Fruit fly (Drosophila melanogaster) whole organism, embryonic: ENCODE data around the gene CG42716.

Experiments used
- Antp ChIP-seq: fragments of 200-800 bp; sonication (Bioruptor generic); optimal IDR thresholded peaks from 3 replicates; lab custom pipeline; 2016; ENCODE audit warnings: missing biosample characterization, missing genetic modification characterization
- CG10959 ChIP-seq: fragments of 200-800 bp; sonication (Bioruptor generic); IDR thresholded peaks from 2 replicates; pipeline ENCODE4 v1.3.6; 2022; ENCODE audit warnings: missing biosample characterization, missing genetic modification characterization
- CG12071 ChIP-seq: fragments of 200-800 bp; sonication (Bioruptor generic); optimal IDR thresholded peaks from 3 replicates; lab custom pipeline; 2018; ENCODE audit warnings: missing biosample characterization, mild to moderate bottlenecking, missing genetic modification characterization
- CG13624 ChIP-seq: fragments of 200-800 bp; sonication (Bioruptor generic); optimal IDR thresholded peaks from 2 replicates; lab custom pipeline; 2016; ENCODE audit warnings: missing biosample characterization, missing genetic modification characterization
- CG13775 ChIP-seq: fragments of 200-800 bp; sonication (Bioruptor generic); optimal IDR thresholded peaks from 3 replicates; lab custom pipeline; 2017; ENCODE audit warnings: missing biosample characterization, mild to moderate bottlenecking, missing genetic modification characterization
- CG15011 ChIP-seq: fragments of 200-800 bp; sonication (Bioruptor generic); optimal IDR thresholded peaks from 3 replicates; lab custom pipeline; 2018; ENCODE audit warnings: missing biosample characterization, mild to moderate bottlenecking, missing genetic modification characterization
- CG16813 ChIP-seq: fragments of 200-800 bp; sonication (Bioruptor generic); IDR thresholded peaks from 3 replicates; pipeline ENCODE4 v1.3.6; 2022; ENCODE audit warnings: missing biosample characterization, missing genetic modification characterization; ENCODE audit not compliant: partially characterized antibody
- CG16815 ChIP-seq: fragments of 200-800 bp; sonication (Bioruptor generic); optimal IDR thresholded peaks from 3 replicates; lab custom pipeline; 2017; ENCODE audit warnings: missing biosample characterization, mild to moderate bottlenecking, missing genetic modification characterization
- CG17359 ChIP-seq: fragments of 200-800 bp; sonication (Bioruptor generic); optimal IDR thresholded peaks from 3 replicates; lab custom pipeline; 2018; ENCODE audit warnings: missing biosample characterization, mild to moderate bottlenecking, missing genetic modification characterization, moderate library complexity
- CG18011 ChIP-seq: fragments of 200-800 bp; sonication (Bioruptor generic); optimal IDR thresholded peaks from 2 replicates; lab custom pipeline; 2017; ENCODE audit warnings: missing biosample characterization, missing genetic modification characterization, mild to moderate bottlenecking, moderate library complexity, missing genotype
- CG2129 ChIP-seq: fragments of 200-800 bp; sonication (Bioruptor generic); IDR thresholded peaks from 2 replicates; pipeline ENCODE4 v1.3.6; 2022; ENCODE audit warnings: missing biosample characterization, missing genetic modification characterization; ENCODE audit not compliant: partially characterized antibody
- CG32532 ChIP-seq: fragments of 200-800 bp; sonication (Bioruptor generic); IDR thresholded peaks from 2 replicates; pipeline ENCODE4 v1.3.6; 2022; ENCODE audit warnings: missing biosample characterization, missing genetic modification characterization
- CG34376 ChIP-seq: fragments of 200-800 bp; sonication (Bioruptor generic); optimal IDR thresholded peaks from 2 replicates; lab custom pipeline; 2018; ENCODE audit warnings: missing biosample characterization, mild to moderate bottlenecking, missing genetic modification characterization
- CG4282 ChIP-seq: fragments of 200-800 bp; sonication (Bioruptor generic); optimal IDR thresholded peaks from 2 replicates; lab custom pipeline; 2016; ENCODE audit warnings: missing biosample characterization, missing genetic modification characterization
- CG4404 ChIP-seq: fragments of 200-800 bp; sonication (Bioruptor generic); IDR thresholded peaks from 2 replicates; pipeline ENCODE4 v1.3.6; 2022; ENCODE audit warnings: missing biosample characterization, missing genetic modification characterization
- CG7987 ChIP-seq: fragments of 200-800 bp; sonication (Bioruptor generic); optimal IDR thresholded peaks from 2 replicates; lab custom pipeline; 2018; ENCODE audit warnings: missing biosample characterization, mild to moderate bottlenecking, missing genetic modification characterization, moderate library complexity
- CG8359 ChIP-seq: fragments of 200-800 bp; sonication (Bioruptor generic); optimal IDR thresholded peaks from 2 replicates; lab custom pipeline; 2017; ENCODE audit warnings: missing biosample characterization, mild to moderate bottlenecking, missing genetic modification characterization, borderline replicate concordance
- CG8388 ChIP-seq: fragments of 200-800 bp; sonication (Bioruptor generic); optimal IDR thresholded peaks from 2 replicates; lab custom pipeline; 2019; ENCODE audit warnings: missing biosample characterization, mild to moderate bottlenecking, missing genetic modification characterization, moderate library complexity
- CG8765 ChIP-seq: fragments of 200-800 bp; sonication (Bioruptor generic); IDR thresholded peaks from 2 replicates; pipeline ENCODE4 v1.3.6; 2022; ENCODE audit warnings: missing biosample characterization, missing genetic modification characterization
- CG9437 ChIP-seq: fragments of 200-800 bp; sonication (Bioruptor generic); optimal IDR thresholded peaks from 2 replicates; lab custom pipeline; 2018; ENCODE audit warnings: missing biosample characterization, mild to moderate bottlenecking, missing genetic modification characterization
- CTCF ChIP-seq: fragments of 200-800 bp; sonication (Bioruptor generic); optimal IDR thresholded peaks from 2 replicates; lab custom pipeline; 2017; ENCODE audit warnings: missing biosample characterization, mild to moderate bottlenecking, missing genetic modification characterization, moderate library complexity
- CkIIα-i1 ChIP-seq: fragments of 200-800 bp; sonication (Bioruptor generic); IDR thresholded peaks from 2 replicates; pipeline ENCODE4 v1.3.6; 2022; ENCODE audit warnings: missing biosample characterization, missing genetic modification characterization
- Dbx ChIP-seq: fragments of 200-800 bp; sonication (Bioruptor generic); IDR thresholded peaks from 3 replicates; pipeline ENCODE4 v1.3.6; 2022; ENCODE audit warnings: missing biosample characterization, missing genetic modification characterization
- Fer3 ChIP-seq: fragments of 200-800 bp; sonication (Bioruptor generic); optimal IDR thresholded peaks from 2 replicates; lab custom pipeline; 2018; ENCODE audit warnings: missing biosample characterization, mild to moderate bottlenecking, missing genetic modification characterization, moderate library complexity
- H15 ChIP-seq: fragments of 200-800 bp; sonication (Bioruptor generic); IDR thresholded peaks from 3 replicates; pipeline ENCODE4 v1.3.6; 2022; ENCODE audit warnings: missing biosample characterization, missing genetic modification characterization
- Hr39 ChIP-seq: fragments of >200 bp; optimal IDR thresholded peaks from 2 replicates; lab custom pipeline; 2017
- Max ChIP-seq: fragments of 200-800 bp; sonication (Bioruptor generic); optimal IDR thresholded peaks from 2 replicates; lab custom pipeline; 2016; ENCODE audit warnings: missing biosample characterization, mild to moderate bottlenecking, missing genetic modification characterization
- NC2α ChIP-seq: fragments of 200-800 bp; sonication (Bioruptor generic); optimal IDR thresholded peaks from 2 replicates; lab custom pipeline; 2016; ENCODE audit warnings: missing biosample characterization, missing genetic modification characterization
- NFAT ChIP-seq: fragments of 200-800 bp; sonication (Bioruptor generic); IDR thresholded peaks from 2 replicates; pipeline ENCODE4 v1.3.6; 2022; ENCODE audit warnings: missing biosample characterization, missing genetic modification characterization
- Nf-YC ChIP-seq: fragments of 200-800 bp; optimal IDR thresholded peaks from 3 replicates; lab custom pipeline; 2019; ENCODE audit warnings: missing biosample characterization, mild to moderate bottlenecking, missing genetic modification characterization, moderate library complexity
- Sin3A ChIP-seq: fragments of >200 bp; optimal IDR thresholded peaks from 2 replicates; lab custom pipeline; 2018
- Sry-δ ChIP-seq: fragments of 200-800 bp; sonication (Bioruptor generic); optimal IDR thresholded peaks from 2 replicates; lab custom pipeline; 2016; ENCODE audit warnings: missing biosample characterization, missing genetic modification characterization
- bigmax ChIP-seq: fragments of 200-800 bp; sonication (Bioruptor generic); optimal IDR thresholded peaks from 2 replicates; lab custom pipeline; 2018; ENCODE audit warnings: missing biosample characterization, mild to moderate bottlenecking, missing genetic modification characterization
- cato ChIP-seq: fragments of 200-800 bp; sonication (Bioruptor generic); optimal IDR thresholded peaks from 2 replicates; lab custom pipeline; 2016; ENCODE audit warnings: missing biosample characterization, missing genetic modification characterization, borderline replicate concordance
- chinmo ChIP-seq: fragments of 200-800 bp; sonication (Bioruptor generic); IDR thresholded peaks from 4 replicates; pipeline ENCODE4 v1.3.6; 2022; ENCODE audit warnings: missing biosample characterization, missing genetic modification characterization; ENCODE audit not compliant: partially characterized antibody
- chn ChIP-seq: fragments of 200-800 bp; sonication (Bioruptor generic); optimal IDR thresholded peaks from 2 replicates; lab custom pipeline; 2016; ENCODE audit warnings: missing biosample characterization, missing genetic modification characterization
- ems ChIP-seq: fragments of 200-800 bp; sonication (Bioruptor generic); optimal IDR thresholded peaks from 3 replicates; lab custom pipeline; 2016; ENCODE audit warnings: missing biosample characterization, missing genetic modification characterization
- esg ChIP-seq: fragments of 200-800 bp; sonication (Bioruptor generic); conservative IDR thresholded peaks from 2 replicates; pipeline ENCODE4 v1.3.6; 2022; ENCODE audit warnings: missing biosample characterization, missing genetic modification characterization
- gsb ChIP-seq: fragments of 200-800 bp; sonication (Bioruptor generic); IDR thresholded peaks from 2 replicates; pipeline ENCODE4 v1.3.6; 2022; ENCODE audit warnings: missing biosample characterization, missing genetic modification characterization
- gsb-n ChIP-seq: fragments of 200-800 bp; sonication (Bioruptor generic); optimal IDR thresholded peaks from 3 replicates; lab custom pipeline; 2018; ENCODE audit warnings: missing biosample characterization, mild to moderate bottlenecking, missing genetic modification characterization
- ind ChIP-seq: fragments of 200-800 bp; sonication (Bioruptor generic); optimal IDR thresholded peaks from 3 replicates; lab custom pipeline; 2016; ENCODE audit warnings: missing biosample characterization, missing genetic modification characterization
- kay ChIP-seq: fragments of 200-800 bp; sonication (Bioruptor generic); optimal IDR thresholded peaks from 2 replicates; lab custom pipeline; 2016; ENCODE audit warnings: missing biosample characterization, missing genetic modification characterization
- kni ChIP-seq: fragments of 200-800 bp; sonication (Bioruptor generic); optimal IDR thresholded peaks from 3 replicates; lab custom pipeline; 2017; ENCODE audit warnings: mild to moderate bottlenecking, missing biosample characterization, missing genetic modification reagents, missing genetic modification characterization
- odd ChIP-seq: fragments of 200-800 bp; sonication (Bioruptor generic); optimal IDR thresholded peaks from 2 replicates; lab custom pipeline; 2017; ENCODE audit warnings: missing biosample characterization, mild to moderate bottlenecking, missing genetic modification characterization
- slou ChIP-seq: fragments of 200-800 bp; sonication (Bioruptor generic); optimal IDR thresholded peaks from 3 replicates; lab custom pipeline; 2016; ENCODE audit warnings: missing biosample characterization, missing genetic modification characterization
- slp2 ChIP-seq: fragments of 200-800 bp; sonication (Bioruptor generic); optimal IDR thresholded peaks from 2 replicates; lab custom pipeline; 2016; ENCODE audit warnings: missing biosample characterization, missing genetic modification characterization
- sna ChIP-seq: fragments of 200-800 bp; sonication (Bioruptor generic); IDR thresholded peaks from 2 replicates; pipeline ENCODE4 v1.3.6; 2022; ENCODE audit warnings: missing biosample characterization, missing genetic modification characterization; ENCODE audit not compliant: partially characterized antibody
- sr ChIP-seq: fragments of 200-800 bp; sonication (Bioruptor generic); IDR thresholded peaks from 3 replicates; pipeline ENCODE4 v1.3.6; 2022; ENCODE audit warnings: missing biosample characterization, missing genetic modification characterization
- toy ChIP-seq: fragments of 200-800 bp; sonication (Bioruptor generic); IDR thresholded peaks from 2 replicates; pipeline ENCODE4 v1.3.6; 2022; ENCODE audit warnings: missing biosample characterization, missing genetic modification characterization
- vnd ChIP-seq: fragments of 200-800 bp; sonication (Bioruptor generic); IDR thresholded peaks from 3 replicates; pipeline ENCODE4 v1.3.6; 2022; ENCODE audit warnings: missing biosample characterization, missing genetic modification characterization; ENCODE audit not compliant: partially characterized antibody
- z ChIP-seq: fragments of 200-800 bp; sonication (Bioruptor generic); IDR thresholded peaks from 3 replicates; pipeline ENCODE4 v1.3.6; 2022; ENCODE audit warnings: missing biosample characterization, missing genetic modification characterization

Gene CG42716

DNA sequence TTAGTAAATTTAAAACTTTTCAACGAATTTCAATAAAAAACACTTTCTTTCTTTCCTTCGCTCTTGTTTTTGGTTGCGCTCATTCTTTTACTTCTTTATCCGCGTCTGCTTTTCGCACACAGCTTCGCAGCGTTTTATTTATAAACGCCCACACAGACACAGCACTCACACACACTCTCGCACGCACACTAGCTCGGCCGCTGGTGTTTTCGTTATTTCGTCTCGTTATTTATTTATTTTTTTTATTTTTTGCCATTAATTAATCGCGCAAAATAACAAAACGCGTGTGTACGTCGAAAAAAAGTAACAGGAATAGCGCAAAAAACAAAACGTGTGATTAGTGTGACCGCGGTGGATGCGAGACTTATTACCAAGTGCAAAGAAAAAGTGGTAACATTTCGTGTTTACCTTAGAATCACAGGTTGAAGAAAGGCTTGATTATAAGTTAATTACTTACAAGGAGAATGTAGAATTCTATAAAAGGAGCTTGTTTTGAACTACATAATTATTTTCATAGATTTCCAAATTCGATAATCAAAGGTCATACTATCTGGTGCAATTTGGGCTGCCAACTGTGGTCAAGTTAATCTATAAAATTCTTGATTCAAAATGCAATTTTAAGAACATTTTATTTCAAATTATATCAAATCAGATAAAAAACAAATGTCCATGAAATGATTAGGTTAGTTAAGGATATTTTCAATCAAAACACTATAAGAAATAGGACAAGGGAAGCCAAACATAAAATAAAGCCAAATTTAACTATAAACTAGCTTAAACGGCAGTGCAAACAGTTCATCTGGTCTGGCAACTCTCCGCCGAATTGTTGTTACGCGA lies 29.0 kb upstream of the CG42716 start, which contains the start of the genes hzg and mRpS31 (continued):
- no peak for TF ChIP-seq cato (GFP tag; lab: Kevin White, UChicago)
- peak; percentile 42 for TF ChIP-seq Sry-δ (GFP tag; lab: Kevin White, UChicago)
- TF ChIP-seq CTCF (GFP tag; lab: Kevin White, UChicago) = no peak
- no peak for TF ChIP-seq H15 (GFP tag; lab: Robert Waterston, UW)
- TF ChIP-seq chinmo (GFP tag; lab: Robert Waterston, UW) = no peak
- no peak for TF ChIP-seq CG15011 (GFP tag; lab: Kevin White, UChicago)
- TF ChIP-seq CG13775 (GFP tag; lab: Kevin White, UChicago) = peak; percentile 56
- no peak for TF ChIP-seq CG8765
- no peak for TF ChIP-seq odd (GFP tag; lab: Kevin White, UChicago)
- TF ChIP-seq sna (GFP tag; lab: Robert Waterston, UW) = no peak
- TF ChIP-seq CG34376 = peak; percentile 36
- no peak for TF ChIP-seq vnd (GFP tag; lab: Robert Waterston, UW)
- no peak for TF ChIP-seq slou
- peak; percentile 21 for TF ChIP-seq CG8388 (GFP tag; lab: Kevin White, UChicago)
- no peak for TF ChIP-seq CG18011 (GFP tag; lab: Kevin White, UChicago)
- no peak for TF ChIP-seq CG10959
- no peak for TF ChIP-seq toy (GFP tag; lab: Robert Waterston, UW)
- TF ChIP-seq CG4404 (GFP tag; lab: Robert Waterston, UW) = peak; percentile 41
- peak; percentile 19; the same call in 1 of the 3 replicates for TF ChIP-seq Dbx (GFP tag; lab: Robert Waterston, UW)
- TF ChIP-seq CG7987 (GFP tag; lab: Kevin White, UChicago) = no peak
- TF ChIP-seq Nf-YC (tag; lab: Kevin White, UChicago) = peak; percentile 56
- TF ChIP-seq z (GFP tag; lab: Robert Waterston, UW) = no peak
- TF ChIP-seq ind (GFP tag; lab: Kevin White, UChicago) = peak; percentile 64
- TF ChIP-seq chn (GFP tag; lab: Kevin White, UChicago) = peak; percentile 46
- TF ChIP-seq gsb = no peak
- TF ChIP-seq slp2 (GFP tag; lab: Kevin White, UChicago) = peak; percentile 5
- TF ChIP-seq kay (GFP tag; lab: Kevin White, UChicago) = peak; percentile 10
- no peak for TF ChIP-seq CG12071 (GFP tag; lab: Kevin White, UChicago)
- TF ChIP-seq CG32532 (GFP tag; lab: Robert Waterston, UW) = peak; percentile 51
- TF ChIP-seq Sin3A (lab: Kevin White, UChicago) = peak; percentile 31
- TF ChIP-seq gsb-n (tag; lab: Kevin White, UChicago) = peak; percentile 20
- no peak for TF ChIP-seq NC2α
- no peak for TF ChIP-seq CG8359
- peak; percentile 15 for TF ChIP-seq CG13624 (GFP tag; lab: Kevin White, UChicago)
- no peak for TF ChIP-seq kni (GFP tag; lab: Kevin White, UChicago)
- no peak for TF ChIP-seq CG4282 (GFP tag; lab: Kevin White, UChicago)
- no peak for TF ChIP-seq Hr39
- peak; percentile 61; the same call in 1 of the 3 replicates for TF ChIP-seq sr (GFP tag; lab: Robert Waterston, UW)
- peak; percentile 64 for TF ChIP-seq Fer3
- no peak for TF ChIP-seq ems (GFP tag; lab: Kevin White, UChicago)
- TF ChIP-seq CG17359 (tag; lab: Kevin White, UChicago) = no peak
- peak; percentile 23 for TF ChIP-seq CG9437
- no peak for TF ChIP-seq CkIIα-i1 (GFP tag; lab: Robert Waterston, UW)
- TF ChIP-seq CG2129 (GFP tag; lab: Robert Waterston, UW) = no peak
- peak; percentile 2 for TF ChIP-seq CG16815 (GFP tag; lab: Kevin White, UChicago)
- TF ChIP-seq NFAT (GFP tag; lab: Robert Waterston, UW) = no peak
- TF ChIP-seq bigmax = no peak
- peak; percentile 18; the same call in 1 of the 2 replicates for TF ChIP-seq esg
- TF ChIP-seq CG16813 (GFP tag; lab: Robert Waterston, UW) = no peak
- TF ChIP-seq Antp (GFP tag; lab: Kevin White, UChicago) = peak; percentile 44
- peak; percentile 54 for TF ChIP-seq Max
